Fruit fly (Drosophila melanogaster) whole organism, pupa: ENCODE measurements around the gene AGO2.

ENCODE experiments used
- CG10348 ChIP-seq: fragments of 200-800 bp; sonication (Bioruptor generic); IDR thresholded peaks from 2 replicates; pipeline ENCODE4 v1.3.6; 2022; ENCODE audit warnings: missing biosample characterization, missing genetic modification characterization
- CG14655 ChIP-seq: fragments of 200-800 bp; sonication (Bioruptor generic); optimal IDR thresholded peaks from 3 replicates; lab custom pipeline; 2017; ENCODE audit warnings: mild to moderate bottlenecking, missing biosample characterization, missing genetic modification reagents, missing genetic modification characterization
- CG34367 ChIP-seq: fragments of 200-800 bp; sonication (Bioruptor generic); optimal IDR thresholded peaks from 2 replicates; lab custom pipeline; 2018; ENCODE audit warnings: missing biosample characterization, mild to moderate bottlenecking, missing genetic modification characterization
- CG8301 ChIP-seq: fragments of 200-800 bp; sonication (Bioruptor generic); optimal IDR thresholded peaks from 2 replicates; lab custom pipeline; 2018; ENCODE audit warnings: missing biosample characterization, mild to moderate bottlenecking, missing genetic modification characterization
- CG9948 ChIP-seq: fragments of 200-800 bp; sonication (Bioruptor generic); optimal IDR thresholded peaks from 2 replicates; lab custom pipeline; 2018; ENCODE audit warnings: missing biosample characterization, mild to moderate bottlenecking, missing genetic modification characterization, moderate library complexity
- D1 ChIP-seq: fragments of 200-800 bp; sonication (Bioruptor generic); optimal IDR thresholded peaks from 2 replicates; lab custom pipeline; 2018; ENCODE audit warnings: missing biosample characterization, mild to moderate bottlenecking, missing genetic modification characterization, moderate library complexity
- EcR ChIP-seq: fragments of 200-800 bp; sonication (Bioruptor generic); optimal IDR thresholded peaks from 3 replicates; lab custom pipeline; 2019; ENCODE audit warnings: missing biosample characterization, missing genetic modification characterization, mild to moderate bottlenecking, moderate library complexity, missing genetic modification reagents
- Ets98B ChIP-seq: fragments of 200-800 bp; sonication (Bioruptor generic); IDR thresholded peaks from 2 replicates; pipeline ENCODE4 v1.3.6; 2022; ENCODE audit warnings: missing biosample characterization, missing genetic modification characterization
- fd96Ca ChIP-seq: fragments of 200-800 bp; sonication (Bioruptor generic); IDR thresholded peaks from 3 replicates; pipeline ENCODE4 v1.3.6; 2022; ENCODE audit warnings: missing biosample characterization, missing genetic modification characterization

DNA sequence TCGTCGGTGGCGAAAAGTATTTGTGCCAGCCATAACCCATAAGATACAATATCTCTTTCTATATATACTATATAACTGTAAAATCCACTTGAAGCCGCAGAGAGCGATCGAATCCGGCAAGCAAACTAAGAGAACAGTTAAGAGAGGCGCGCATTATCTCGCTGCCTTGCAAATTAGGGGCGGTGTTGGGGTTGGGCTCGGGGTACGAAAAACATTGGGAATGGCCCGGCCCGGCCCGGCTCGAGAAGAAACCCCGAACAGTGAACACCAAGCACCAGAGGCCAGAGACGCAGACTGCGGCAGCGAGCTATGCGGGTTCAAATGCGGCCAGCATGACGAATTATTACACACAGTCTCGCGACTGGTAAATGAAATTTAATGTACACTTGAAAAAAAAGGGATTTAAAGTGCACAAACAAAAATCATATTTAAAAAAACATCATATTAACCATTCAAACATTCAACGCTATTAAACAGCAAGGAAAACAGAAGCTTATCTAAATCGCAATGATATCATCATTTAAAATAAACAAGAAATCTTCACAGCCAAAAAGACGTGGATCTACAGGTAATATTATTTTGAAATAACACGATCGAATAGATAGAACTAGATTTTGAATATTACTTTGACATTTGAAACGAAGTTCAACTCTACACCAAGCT is 21.4 kb upstream of the AGO2 start:
- TF ChIP-seq CG14655 (GFP tag; lab: Kevin White, UChicago) (peak; percentile 79), fd96Ca (GFP tag; lab: Robert Waterston, UW) (peak; percentile 51; the same call in 2 of the 3 replicates), CG9948 (tag; lab: Kevin White, UChicago) (peak; percentile 45), EcR (peak; percentile 73), D1 (tag; lab: Kevin White, UChicago) (no peak), Ets98B (GFP tag; lab: Robert Waterston, UW) (peak; percentile 64; the same call in 1 of the 2 replicates), CG34367 (tag; lab: Kevin White, UChicago) (no peak), CG8301 (tag; lab: Kevin White, UChicago) (peak; percentile 60), CG10348 (GFP tag; lab: Robert Waterston, UW) (0 out of 2 replicates have a peak, but pooled peaks have one; percentile 6)
